Fruit fly (Drosophila melanogaster): ENCODE measurements around the gene Nmnat.

The Nmnat gene

DNA sequence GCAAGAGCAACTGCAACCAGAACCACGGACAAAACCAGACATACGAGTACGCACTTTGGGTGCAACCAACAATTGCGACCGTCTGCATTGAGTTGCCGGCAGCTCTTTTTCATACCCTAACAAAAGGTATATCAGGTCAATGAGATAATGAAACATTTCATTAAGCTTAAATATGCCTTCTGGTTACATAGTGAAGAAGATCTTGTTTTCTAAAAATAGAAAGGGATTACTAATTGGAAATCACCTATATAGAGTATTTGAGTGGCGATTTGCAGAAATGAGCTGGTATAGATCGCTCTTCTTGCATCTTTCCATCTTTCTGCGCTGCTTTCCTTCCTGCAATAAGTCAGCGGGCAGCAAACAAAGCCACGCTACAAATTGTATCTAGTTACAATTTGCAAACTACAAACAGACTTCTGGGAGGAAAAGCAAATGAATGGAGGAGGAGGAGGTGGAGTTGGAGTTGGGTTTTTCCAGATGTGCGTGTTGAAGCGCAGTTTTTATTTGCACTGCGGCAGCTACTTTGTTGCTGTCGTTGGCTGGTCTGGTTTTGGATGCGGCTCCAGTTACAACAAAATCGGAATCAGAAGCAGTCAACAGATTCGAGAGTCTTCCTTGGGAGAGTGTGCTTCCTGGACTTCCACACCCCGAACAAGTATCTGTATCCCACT lies 29.9 kb downstream of the Nmnat start:
- TF ChIP-seq ss (GFP tag; optimal IDR thresholded peaks at IDR 0.05) (peak; percentile 73 to 87), CG6163 (GFP tag; IDR thresholded peaks at IDR 0.05) (peak; percentile 84), CG15336 (GFP tag; IDR thresholded peaks at IDR 0.05) (peak; percentile 93), CG11902 (GFP tag; optimal IDR thresholded peaks at IDR 0.05) (peak; percentile 49), CG6808 (GFP tag; optimal IDR thresholded peaks at IDR 0.05) (peak; percentile 82), Sox102F (GFP tag; optimal IDR thresholded peaks at IDR 0.05) (peak; percentile 75), Ets21C (GFP tag; optimal IDR thresholded peaks at IDR 0.05) (peak; percentile 28), CG6854 (GFP tag; optimal IDR thresholded peaks at IDR 0.05) (peak; percentile 58), CG11762 (GFP tag; optimal IDR thresholded peaks at IDR 0.05; ENCODE audit: insufficient read depth) (peak; percentile 81), CG4318 (GFP tag; optimal IDR thresholded peaks at IDR 0.05) (peak; percentile 89), fkh (GFP tag; optimal IDR thresholded peaks at IDR 0.05) (no peak), CG6276 (GFP tag; optimal IDR thresholded peaks at IDR 0.05) (peak; percentile 89), Ets96B (tag; optimal IDR thresholded peaks at IDR 0.05) (peak; percentile 79), Met (GFP tag; optimal IDR thresholded peaks at IDR 0.05) (peak; percentile 68), Hr39 (GFP tag; optimal IDR thresholded peaks at IDR 0.05) (peak; percentile 74), CG7368 (GFP tag; optimal IDR thresholded peaks at IDR 0.05) (peak; percentile 80), eg (GFP tag; IDR thresholded peaks at IDR 0.05) (peak; percentile 93), CG16779 (tag; optimal IDR thresholded peaks at IDR 0.05) (peak; percentile 72), net (GFP tag; optimal IDR thresholded peaks at IDR 0.05) (peak; percentile 81), Smox (GFP tag; optimal IDR thresholded peaks at IDR 0.05) (peak; percentile 68), CG8632 (GFP tag; optimal IDR thresholded peaks at IDR 0.05) (peak; percentile 65), Eip93F (GFP tag; optimal IDR thresholded peaks at IDR 0.05) (no peak), CG8319 (GFP tag; optimal IDR thresholded peaks at IDR 0.05) (peak; percentile 65), lz (GFP tag; optimal IDR thresholded peaks at IDR 0.05) (peak; percentile 45), CG8119 (GFP tag; IDR thresholded peaks at IDR 0.05) (peak; percentile 93), pdm3 (GFP tag; optimal IDR thresholded peaks at IDR 0.05) (peak; percentile 89), Blimp-1 (GFP tag; optimal IDR thresholded peaks at IDR 0.05) (peak; percentile 18), Lpt (GFP tag; optimal IDR thresholded peaks at IDR 0.05) (peak; percentile 92), Gug (GFP tag; IDR thresholded peaks at IDR 0.05) (peak; percentile 93), fd59A (GFP tag; optimal IDR thresholded peaks at IDR 0.05) (peak; percentile 80), CG34406 (GFP tag; optimal IDR thresholded peaks at IDR 0.05) (peak; percentile 77), esn (GFP tag; optimal IDR thresholded peaks at IDR 0.05) (peak; percentile 71), spab (GFP tag; optimal IDR thresholded peaks at IDR 0.05) (peak; percentile 82), CG11294 (GFP tag; IDR thresholded peaks at IDR 0.05) (peak; percentile 72), dac (GFP tag; optimal IDR thresholded peaks at IDR 0.05) (peak; percentile 70), CG6792 (GFP tag; optimal IDR thresholded peaks at IDR 0.05) (peak; percentile 50), CG1621 (tag; optimal IDR thresholded peaks at IDR 0.05) (peak; percentile 62), CG31627 (GFP tag; optimal IDR thresholded peaks at IDR 0.05) (peak; percentile 77), CG3032 (tag; optimal IDR thresholded peaks at IDR 0.05) (peak; percentile 86), CG10669 (GFP tag; optimal IDR thresholded peaks at IDR 0.05) (peak; percentile 79), CG10631 (GFP tag; optimal IDR thresholded peaks at IDR 0.05) (peak; percentile 80), CG3919 (GFP tag; optimal IDR thresholded peaks at IDR 0.05) (peak; percentile 93), svp (GFP tag) (peak; percentile 91), Hr38 (GFP tag; optimal IDR thresholded peaks at IDR 0.05) (no peak), achi (GFP tag; optimal IDR thresholded peaks at IDR 0.05) (peak; percentile 91), Eip78C (GFP tag) (peak; percentile 94), vri (GFP tag; optimal IDR thresholded peaks at IDR 0.05) (peak; percentile 27), OdsH (GFP tag; optimal IDR thresholded peaks at IDR 0.05) (peak; percentile 88), dsx (GFP tag; optimal IDR thresholded peaks at IDR 0.05; ENCODE audit: poor library complexity, severe bottlenecking) (peak; percentile 92), CG32006 (GFP tag; optimal IDR thresholded peaks at IDR 0.05) (peak; percentile 96), Hr4 (GFP tag; optimal IDR thresholded peaks at IDR 0.05) (peak; percentile 88)

Data from whole organism, prepupa.